Fruit fly (Drosophila melanogaster): ENCODE measurements around the gene Gyc32E.

Gene Gyc32E

dm6 chr2L:11119966-11120517, 28.9 kb downstream of the Gyc32E start, which contains the start of gene CG6230:
TSS of gene CG6230 (minus strand) at chr2L:11120319.
- TF ChIP-seq chn (GFP tag; optimal IDR thresholded peaks at IDR 0.05) (no peak), CG13424 (tag; optimal IDR thresholded peaks at IDR 0.05) (no peak), CG6654 (GFP tag; optimal IDR thresholded peaks at IDR 0.05) (no peak), ara (GFP tag; IDR thresholded peaks at IDR 0.05) (no peak), pho (GFP tag; optimal IDR thresholded peaks at IDR 0.05) (no peak), HLHmδ (GFP tag; optimal IDR thresholded peaks at IDR 0.05) (no peak), jing (GFP tag; optimal IDR thresholded peaks at IDR 0.05) (no peak), MESR4 (GFP tag; optimal IDR thresholded peaks at IDR 0.05) (peak; percentile 52), PHDP (tag; optimal IDR thresholded peaks at IDR 0.05) (no peak), gfzf (GFP tag; optimal IDR thresholded peaks at IDR 0.05) (peak; percentile 18), pb (GFP tag; optimal IDR thresholded peaks at IDR 0.05) (no peak), corto (GFP tag; optimal IDR thresholded peaks at IDR 0.05) (no peak), CG12219 (GFP tag; optimal IDR thresholded peaks at IDR 0.05) (no peak), tin (GFP tag; optimal IDR thresholded peaks at IDR 0.05) (no peak), CG9215 (GFP tag; IDR thresholded peaks at IDR 0.05) (no peak), sens-2 (GFP tag; IDR thresholded peaks at IDR 0.05) (no peak), prd (optimal IDR thresholded peaks at IDR 0.05) (no peak), prd (GFP tag; IDR thresholded peaks at IDR 0.05) (no peak; the same call in 2 of the 3 replicates), ci (GFP tag; IDR thresholded peaks at IDR 0.05) (peak; percentile 30; the same call in 1 of the 3 replicates), sisA (GFP tag; IDR thresholded peaks at IDR 0.05) (no peak), CG9817 (tag; optimal IDR thresholded peaks at IDR 0.05) (no peak), CG7556 (GFP tag; optimal IDR thresholded peaks at IDR 0.05) (no peak), nerfin-2 (GFP tag; IDR thresholded peaks at IDR 0.05; ENCODE audit: partially characterized antibody) (peak; percentile 70), sob (GFP tag; IDR thresholded peaks at IDR 0.05) (no peak), CG43689 (GFP tag; IDR thresholded peaks at IDR 0.05) (no peak), MBD-R2 (GFP tag; IDR thresholded peaks at IDR 0.05) (peak; percentile 88), chinmo (GFP tag; IDR thresholded peaks at IDR 0.05; ENCODE audit: partially characterized antibody) (no peak), CG33557 (GFP tag; optimal IDR thresholded peaks at IDR 0.05) (no peak), zf30C (GFP tag; optimal IDR thresholded peaks at IDR 0.05) (no peak), zen2 (GFP tag; IDR thresholded peaks at IDR 0.05; ENCODE audit: partially characterized antibody) (peak; percentile 72; the same call in 2 of the 3 replicates), stwl (tag; optimal IDR thresholded peaks at IDR 0.05) (peak; percentile 40), croc (GFP tag; conservative IDR thresholded peaks at IDR 0.05) (no peak), H15 (GFP tag; IDR thresholded peaks at IDR 0.05) (no peak), CG34422 (GFP tag; IDR thresholded peaks at IDR 0.05) (no peak), dysf (GFP tag; IDR thresholded peaks at IDR 0.05) (no peak), Scr (GFP tag; IDR thresholded peaks at IDR 0.05; ENCODE audit: partially characterized antibody) (peak; percentile 70), CG10565 (GFP tag; optimal IDR thresholded peaks at IDR 0.05) (no peak), cwo (GFP tag; optimal IDR thresholded peaks at IDR 0.05) (no peak), CG11695 (GFP tag; IDR thresholded peaks at IDR 0.05) (no peak), Meics (GFP tag; optimal IDR thresholded peaks at IDR 0.05) (no peak), dati (GFP tag; IDR thresholded peaks at IDR 0.05) (no peak), rib (GFP tag; IDR thresholded peaks at IDR 0.05) (no peak), Gug (GFP tag; IDR thresholded peaks at IDR 0.05) (no peak), sna (GFP tag; IDR thresholded peaks at IDR 0.05; ENCODE audit: partially characterized antibody) (peak; percentile 60), hb (GFP tag; IDR thresholded peaks at IDR 0.05; ENCODE audit: partially characterized antibody) (no peak), CG18619 (GFP tag; optimal IDR thresholded peaks at IDR 0.05) (no peak), Myb (GFP tag; optimal IDR thresholded peaks at IDR 0.05) (peak; percentile 78), CG32772 (GFP tag; IDR thresholded peaks at IDR 0.05) (no peak), CG17361 (GFP tag; IDR thresholded peaks at IDR 0.05) (no peak), Rfx (GFP tag; IDR thresholded peaks at IDR 0.05) (no peak), CG16813 (GFP tag; IDR thresholded peaks at IDR 0.05; ENCODE audit: partially characterized antibody) (peak; percentile 33; the same call in 1 of the 3 replicates)

Measured in whole organism, embryonic.